Fruit fly (Drosophila melanogaster): ENCODE data around the gene rpk.

Gene rpk

DNA sequence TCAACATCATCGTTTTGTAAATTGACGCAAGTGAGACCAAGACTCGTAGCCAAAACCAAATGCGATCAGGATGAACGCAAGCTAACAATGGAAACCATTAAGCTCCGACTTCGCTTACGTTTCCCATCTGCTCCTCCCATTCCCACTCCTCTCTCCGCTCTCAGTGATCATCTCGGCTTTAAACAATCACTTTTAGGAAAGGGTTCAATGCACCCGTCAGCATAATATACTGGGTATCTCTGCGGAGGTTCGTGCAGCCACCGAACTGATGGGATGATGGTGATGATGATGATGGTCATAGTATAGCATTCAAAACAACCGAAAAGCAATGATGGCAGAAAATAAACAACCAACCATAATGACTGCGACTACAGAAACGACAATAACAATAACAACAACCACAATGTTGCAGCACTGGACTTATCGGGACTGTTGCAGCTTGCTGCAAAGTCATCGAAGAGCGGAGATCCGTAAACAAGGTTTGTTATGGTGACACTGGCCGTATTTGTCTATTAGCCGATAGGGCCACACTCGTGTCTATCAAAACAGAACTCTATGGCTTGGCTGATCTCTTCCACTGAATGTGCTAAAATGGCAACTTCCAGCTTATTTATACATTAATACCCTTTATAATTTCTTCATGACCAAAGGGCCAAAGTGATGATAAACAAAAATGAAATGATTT lies 31.3 kb downstream of the rpk start:
- TF ChIP-seq GATAd (GFP tag; optimal IDR thresholded peaks at IDR 0.05) (no peak), Mio (GFP tag; optimal IDR thresholded peaks at IDR 0.05) (no peak), h (GFP tag; optimal IDR thresholded peaks at IDR 0.05) (no peak), Abd-B (GFP tag; optimal IDR thresholded peaks at IDR 0.05) (no peak), Sp1 (GFP tag; optimal IDR thresholded peaks at IDR 0.05) (no peak), CG32264 (GFP tag; optimal IDR thresholded peaks at IDR 0.05) (no peak), tai (GFP tag; optimal IDR thresholded peaks at IDR 0.05) (no peak), Jra (GFP tag; optimal IDR thresholded peaks at IDR 0.05) (no peak), HLH106 (tag; optimal IDR thresholded peaks at IDR 0.05) (no peak), sv (GFP tag; optimal IDR thresholded peaks at IDR 0.05) (no peak)

dm6 chr3R:4678362-4678761 lies 32.6 kb downstream of the rpk start:
- TF ChIP-seq rgr (GFP tag; optimal IDR thresholded peaks at IDR 0.05) (no peak), Dif (GFP tag; optimal IDR thresholded peaks at IDR 0.05; ENCODE audit: partially characterized antibody) (no peak)

- TF ChIP-seq jim (GFP tag; optimal IDR thresholded peaks at IDR 0.05): no peak
- TF ChIP-seq ey (GFP tag; optimal IDR thresholded peaks at IDR 0.05): peak; percentile 43
- TF ChIP-seq Myc (optimal IDR thresholded peaks at IDR 0.05): no peak
- TF ChIP-seq dl (GFP tag; optimal IDR thresholded peaks at IDR 0.05; ENCODE audit: insufficient read depth in 1 of 2, partially characterized antibody in 2 of 2): no peak
- TF ChIP-seq rgr (GFP tag; optimal IDR thresholded peaks at IDR 0.05): no peak
- no peak for TF ChIP-seq N (GFP tag; optimal IDR thresholded peaks at IDR 0.05)
- TF ChIP-seq dsf (GFP tag; optimal IDR thresholded peaks at IDR 0.05; ENCODE audit: borderline replicate concordance): no peak
- TF ChIP-seq Jra (GFP tag; optimal IDR thresholded peaks at IDR 0.05): no peak
- TF ChIP-seq lola (GFP tag; optimal IDR thresholded peaks at IDR 0.05): no peak
- no peak for TF ChIP-seq psq (GFP tag; optimal IDR thresholded peaks at IDR 0.05)
- TF ChIP-seq brk (GFP tag; optimal IDR thresholded peaks at IDR 0.05): no peak
- TF ChIP-seq CrebA (GFP tag; optimal IDR thresholded peaks at IDR 0.05; ENCODE audit: borderline replicate concordance): no peak
- TF ChIP-seq Mio (GFP tag; optimal IDR thresholded peaks at IDR 0.05): no peak
- TF ChIP-seq HLH106 (tag; optimal IDR thresholded peaks at IDR 0.05): no peak
- no peak for TF ChIP-seq Dfd (GFP tag; optimal IDR thresholded peaks at IDR 0.05)
- TF ChIP-seq Sp1 (GFP tag; optimal IDR thresholded peaks at IDR 0.05): no peak
- TF ChIP-seq tai (GFP tag; optimal IDR thresholded peaks at IDR 0.05): no peak
- TF ChIP-seq h (GFP tag; optimal IDR thresholded peaks at IDR 0.05): peak; percentile 39
- TF ChIP-seq OdsH (GFP tag; optimal IDR thresholded peaks at IDR 0.05): no peak
- TF ChIP-seq fru (GFP tag; optimal IDR thresholded peaks at IDR 0.05): peak; percentile 19
- TF ChIP-seq usp (GFP tag; optimal IDR thresholded peaks at IDR 0.05): no peak
- TF ChIP-seq Hr78 (GFP tag; optimal IDR thresholded peaks at IDR 0.05): no peak
- TF ChIP-seq pan (optimal IDR thresholded peaks at IDR 0.05): no peak
- TF ChIP-seq Abd-B (GFP tag; optimal IDR thresholded peaks at IDR 0.05): no peak
- no peak for TF ChIP-seq Hnf4 (GFP tag; optimal IDR thresholded peaks at IDR 0.05)
- TF ChIP-seq CG9705 (GFP tag; optimal IDR thresholded peaks at IDR 0.05): no peak
- TF ChIP-seq Vsx2 (GFP tag; optimal IDR thresholded peaks at IDR 0.05; ENCODE audit: partially characterized antibody): no peak
- TF ChIP-seq foxo (GFP tag; optimal IDR thresholded peaks at IDR 0.05): peak in 1 of 2 experiments; percentile 39
- TF ChIP-seq Hr83 (GFP tag; optimal IDR thresholded peaks at IDR 0.05; ENCODE audit: poor library complexity, severe bottlenecking): no peak
Measured at dm6 chr3R:4687207-4687606, 41.4 kb downstream of the rpk start.

dm6 chr3R:4690508-4690907 lies 44.7 kb downstream of the rpk start, which contains the start of gene CG33927:
Gene CG33927 (minus strand): TSS chr3R:4690608.
- TF ChIP-seq dsf (GFP tag; optimal IDR thresholded peaks at IDR 0.05; ENCODE audit: borderline replicate concordance) (no peak), rgr (GFP tag; optimal IDR thresholded peaks at IDR 0.05) (no peak)

DNA sequence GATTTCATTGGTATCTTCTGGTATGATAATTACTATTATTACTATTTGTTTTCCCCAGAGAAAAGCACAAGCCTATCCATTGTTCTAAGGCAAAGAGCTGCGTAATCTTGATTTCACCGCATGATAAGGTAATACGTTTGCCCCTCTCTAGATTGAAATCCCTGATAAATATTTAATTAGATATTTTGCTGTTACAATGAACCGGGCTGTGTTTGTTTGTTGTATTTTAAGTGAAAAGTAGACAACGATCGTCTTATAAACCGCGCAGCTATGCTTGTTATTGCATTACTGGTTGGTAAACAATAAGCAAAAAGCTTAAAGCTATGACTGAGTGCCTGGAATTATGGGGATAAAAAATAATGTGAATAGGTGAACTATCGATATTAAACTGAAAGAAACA lies 49.0 kb downstream of the rpk start:
- TF ChIP-seq pan (optimal IDR thresholded peaks at IDR 0.05): no peak

Data from whole organism, wandering third instar larva.